Fruit fly (Drosophila melanogaster) whole organism, pupa: ENCODE measurements around the gene topi.

Experiments used
- CG12605 ChIP-seq: fragments of 200-800 bp; sonication (Bioruptor generic); IDR thresholded peaks from 2 replicates; pipeline ENCODE4 v1.3.6; 2022; ENCODE audit warnings: missing biosample characterization, missing genetic modification characterization
- CG13204 ChIP-seq: fragments of 200-800 bp; sonication (Bioruptor generic); optimal IDR thresholded peaks from 2 replicates; lab custom pipeline; 2018; ENCODE audit warnings: missing biosample characterization, mild to moderate bottlenecking, missing genetic modification characterization, moderate library complexity
- CG14655 ChIP-seq: fragments of 200-800 bp; sonication (Bioruptor generic); optimal IDR thresholded peaks from 3 replicates; lab custom pipeline; 2017; ENCODE audit warnings: mild to moderate bottlenecking, missing biosample characterization, missing genetic modification reagents, missing genetic modification characterization
- CG32121 ChIP-seq: fragments of 200-800 bp; sonication (Bioruptor generic); IDR thresholded peaks from 2 replicates; pipeline ENCODE4 v1.3.6; 2022; ENCODE audit warnings: missing biosample characterization, missing genetic modification characterization
- CG34367 ChIP-seq: fragments of 200-800 bp; sonication (Bioruptor generic); optimal IDR thresholded peaks from 2 replicates; lab custom pipeline; 2018; ENCODE audit warnings: missing biosample characterization, mild to moderate bottlenecking, missing genetic modification characterization
- CG4496 ChIP-seq: fragments of 200-800 bp; sonication (Bioruptor generic); IDR thresholded peaks from 3 replicates; pipeline ENCODE4 v1.3.6; 2022; ENCODE audit warnings: missing biosample characterization, missing genetic modification characterization
- CG8159 ChIP-seq: fragments of 200-800 bp; sonication (Bioruptor generic); optimal IDR thresholded peaks from 3 replicates; lab custom pipeline; 2018; ENCODE audit warnings: missing biosample characterization, mild to moderate bottlenecking, missing genetic modification characterization, moderate library complexity
- CG8301 ChIP-seq: fragments of 200-800 bp; sonication (Bioruptor generic); optimal IDR thresholded peaks from 2 replicates; lab custom pipeline; 2018; ENCODE audit warnings: missing biosample characterization, mild to moderate bottlenecking, missing genetic modification characterization
- EcR ChIP-seq: fragments of 200-800 bp; sonication (Bioruptor generic); optimal IDR thresholded peaks from 3 replicates; lab custom pipeline; 2019; ENCODE audit warnings: missing biosample characterization, missing genetic modification characterization, mild to moderate bottlenecking, moderate library complexity, missing genetic modification reagents
- Ets98B ChIP-seq: fragments of 200-800 bp; sonication (Bioruptor generic); IDR thresholded peaks from 2 replicates; pipeline ENCODE4 v1.3.6; 2022; ENCODE audit warnings: missing biosample characterization, missing genetic modification characterization
- Pif1A ChIP-seq: fragments of 200-800 bp; sonication (Bioruptor generic); optimal IDR thresholded peaks from 3 replicates; lab custom pipeline; 2016; ENCODE audit warnings: missing biosample characterization, missing genetic modification characterization
- fd96Ca ChIP-seq: fragments of 200-800 bp; sonication (Bioruptor generic); IDR thresholded peaks from 3 replicates; pipeline ENCODE4 v1.3.6; 2022; ENCODE audit warnings: missing biosample characterization, missing genetic modification characterization
- rn ChIP-seq: fragments of 200-800 bp; sonication (Bioruptor generic); IDR thresholded peaks from 2 replicates; pipeline ENCODE4 v1.3.6; 2022; ENCODE audit warnings: missing biosample characterization, missing genetic modification characterization

dm6 chr3R:9791177-9791806 is 16.4 kb downstream of the topi start, which contains the start of the genes CG12945 and CG8507:
- TF ChIP-seq fd96Ca (GFP tag; lab: Robert Waterston, UW) (no peak), CG13204 (GFP tag; lab: Kevin White, UChicago) (no peak), CG12605 (GFP tag; lab: Robert Waterston, UW) (no peak), CG14655 (GFP tag; lab: Kevin White, UChicago) (no peak), CG8301 (tag; lab: Kevin White, UChicago) (peak; percentile 28), Ets98B (GFP tag; lab: Robert Waterston, UW) (no peak), CG4496 (GFP tag; lab: Robert Waterston, UW) (no peak), rn (no peak), CG8159 (tag; lab: Kevin White, UChicago) (peak; percentile 61), CG34367 (tag; lab: Kevin White, UChicago) (peak; percentile 6), CG32121 (GFP tag; lab: Robert Waterston, UW) (no peak), Pif1A (GFP tag; lab: Kevin White, UChicago) (no peak), EcR (peak; percentile 91)
